Fruit fly (Drosophila melanogaster) ovary, adult (tissue): Measurements from ENCODE around the gene CG1910.

Source experiments
- CG17801 ChIP-seq: fragments of 200-800 bp; optimal IDR thresholded peaks from 2 replicates; lab custom pipeline; 2019; ENCODE audit warnings: missing biosample characterization, mild to moderate bottlenecking, missing genetic modification characterization, moderate library complexity; ENCODE audit not compliant: partially characterized antibody

The CG1910 gene

dm6 chr3R:31764672-31765071 lies 17.2 kb downstream of the CG1910 start, which contains the start of gene CG2150:
TSS of gene CG2150 (minus strand) at chr3R:31764772.
- TF ChIP-seq CG17801, result no peak

dm6 chr3R:31765145-31765544 lies 17.7 kb downstream of the CG1910 start:
- no peak for TF ChIP-seq CG17801

- no peak for TF ChIP-seq CG17801
Measured at dm6 chr3R:31767528-31767927, 20.1 kb downstream of the CG1910 start.

dm6 chr3R:31768198-31768597 lies 20.8 kb downstream of the CG1910 start:
- no peak for TF ChIP-seq CG17801

dm6 chr3R:31771790-31772576 lies 24.5 kb downstream of the CG1910 start, which contains the start of the genes betaGlu and sip3:
TSS of gene betaGlu (minus strand) at chr3R:31771848.
TSS of gene sip3 (plus strand) at chr3R:31772219.
- TF ChIP-seq CG17801, result peak; percentile 6

- TF ChIP-seq CG17801, result peak; percentile 75
Measured at dm6 chr3R:31776583-31777362, 29.3 kb downstream of the CG1910 start, which contains the start of the genes CG2126 and faf. TSS of gene CG2126 (minus strand) at chr3R:31776652. TSS of gene faf (plus strand) at chr3R:31777020.

dm6 chr3R:31777482-31778165 lies 30.2 kb downstream of the CG1910 start:
- TF ChIP-seq CG17801, result no peak

dm6 chr3R:31793664-31794417 lies 46.4 kb downstream of the CG1910 start, which contains the start of the genes Mccc1 and Acf:
TSS of gene Mccc1 (minus strand) at chr3R:31793907.
TSS of gene Acf (plus strand) at chr3R:31793981.
- peak; percentile 55 for TF ChIP-seq CG17801

- peak; percentile 52 for TF ChIP-seq CG17801
Measured at dm6 chr3R:31794457-31794856, 47.0 kb downstream of the CG1910 start.

dm6 chr3R:31800663-31801062 lies 53.2 kb downstream of the CG1910 start, which contains the start of gene Ir100a:
TSS of gene Ir100a (plus strand) at chr3R:31800963.
- TF ChIP-seq CG17801, result no peak
